Worm (Caenorhabditis elegans): ENCODE data around the gene EEED8.12.

The EEED8.12 gene

ce11 chrII:5433069-5433468, 24.2 kb upstream of the EEED8.12 start, which contains the start of gene srx-114:
Gene srx-114, minus strand, starts transcription at chrII:5433169.
- TF ChIP-seq pat-9 (tag; optimal IDR thresholded peaks at IDR 0.05) (no peak), dmd-4 (tag; optimal IDR thresholded peaks at IDR 0.05; ENCODE audit: borderline replicate concordance) (no peak)

- TF ChIP-seq unc-3 (GFP tag; conservative IDR thresholded peaks at IDR 0.05) = no peak
- peak; percentile 19 for TF ChIP-seq unc-3 (tag; optimal IDR thresholded peaks at IDR 0.05)
- no peak for TF ChIP-seq nhr-11 (tag; optimal IDR thresholded peaks at IDR 0.05)
- peak; percentile 35 for TF ChIP-seq unc-42 (tag; optimal IDR thresholded peaks at IDR 0.05)
- peak; percentile 3 for TF ChIP-seq dve-1 (tag; optimal IDR thresholded peaks at IDR 0.05)
- peak; percentile 9 for TF ChIP-seq tbx-2 (tag; optimal IDR thresholded peaks at IDR 0.05)
- TF ChIP-seq hlh-8 (tag; optimal IDR thresholded peaks at IDR 0.05) = no peak
Measured at ce11 chrII:5429522-5430257, 20.9 kb upstream of the EEED8.12 start, which contains the start of the genes F07F6.4 and F07F6.2. Gene F07F6.4, minus strand, starts transcription at chrII:5429572. Gene F07F6.2, plus strand, starts transcription at chrII:5430207.

- TF ChIP-seq ceh-24 (tag; optimal IDR thresholded peaks at IDR 0.05) (no peak), T23F11.4 (GFP tag; optimal IDR thresholded peaks at IDR 0.05) (no peak), sox-4 (tag; optimal IDR thresholded peaks at IDR 0.05) (no peak), elt-4 (tag; optimal IDR thresholded peaks at IDR 0.05) (no peak), syd-9 (tag; optimal IDR thresholded peaks at IDR 0.05) (no peak), eyg-1 (tag; optimal IDR thresholded peaks at IDR 0.05) (no peak), ceh-14 (tag; optimal IDR thresholded peaks at IDR 0.05) (no peak), ref-2 (tag; optimal IDR thresholded peaks at IDR 0.05) (no peak), npax-4 (tag; optimal IDR thresholded peaks at IDR 0.05) (no peak), ztf-16 (tag; optimal IDR thresholded peaks at IDR 0.05) (no peak), pros-1 (tag; optimal IDR thresholded peaks at IDR 0.05) (no peak), pax-1 (tag; optimal IDR thresholded peaks at IDR 0.05) (no peak)
Measured at ce11 chrII:5426470-5426869, 17.6 kb upstream of the EEED8.12 start.

ce11 chrII:5426054-5426453, 17.2 kb upstream of the EEED8.12 start:
- TF ChIP-seq sdc-2 (tag; optimal IDR thresholded peaks at IDR 0.05) (no peak), unc-55 (GFP tag; optimal IDR thresholded peaks at IDR 0.05) (peak; percentile 33), npax-4 (tag; optimal IDR thresholded peaks at IDR 0.05) (no peak), C08G9.2 (tag; optimal IDR thresholded peaks at IDR 0.05) (no peak), dmd-4 (tag; optimal IDR thresholded peaks at IDR 0.05; ENCODE audit: borderline replicate concordance) (no peak), hlh-30 (tag; optimal IDR thresholded peaks at IDR 0.05; ENCODE audit: insufficient read depth) (peak; percentile 95), elt-2 (tag; optimal IDR thresholded peaks at IDR 0.05) (peak; percentile 74), ceh-31 (tag; optimal IDR thresholded peaks at IDR 0.05) (peak; percentile 6), nfya-1 (tag; optimal IDR thresholded peaks at IDR 0.05) (peak; percentile 61), fax-1 (tag; optimal IDR thresholded peaks at IDR 0.05) (no peak), tbx-2 (tag; optimal IDR thresholded peaks at IDR 0.05) (peak; percentile 43)

ce11 chrII:5425633-5426032, 16.8 kb upstream of the EEED8.12 start, which contains the start of gene F07F6.8:
Gene F07F6.8, minus strand, starts transcription at chrII:5425733.
- TF ChIP-seq pqm-1 (tag; optimal IDR thresholded peaks at IDR 0.05) (no peak), ama-1 (optimal IDR thresholded peaks at IDR 0.05) (no peak), pag-3 (tag; optimal IDR thresholded peaks at IDR 0.05; ENCODE audit: borderline replicate concordance) (no peak), fax-1 (tag; optimal IDR thresholded peaks at IDR 0.05) (no peak), zip-5 (tag; optimal IDR thresholded peaks at IDR 0.05) (no peak), ceh-6 (GFP tag; optimal IDR thresholded peaks at IDR 0.05) (no peak), gmeb-2 (tag; optimal IDR thresholded peaks at IDR 0.05) (no peak), odd-2 (tag; optimal IDR thresholded peaks at IDR 0.05) (no peak), lim-6 (tag; optimal IDR thresholded peaks at IDR 0.05) (no peak), ceh-9 (tag; optimal IDR thresholded peaks at IDR 0.05) (no peak), ets-4 (tag; optimal IDR thresholded peaks at IDR 0.05) (no peak), unc-42 (tag; optimal IDR thresholded peaks at IDR 0.05) (no peak), elt-4 (tag; optimal IDR thresholded peaks at IDR 0.05) (no peak), dmd-4 (tag; optimal IDR thresholded peaks at IDR 0.05; ENCODE audit: borderline replicate concordance) (no peak), ttx-3 (tag; optimal IDR thresholded peaks at IDR 0.05) (no peak)

Data from whole organism, late embryonic.